Worm (Caenorhabditis elegans): ENCODE data around the gene Y62H9A.15.

- TF ChIP-seq fos-1 (tag; optimal IDR thresholded peaks at IDR 0.05) (no peak), ceh-44 (GFP tag; IDR thresholded peaks at IDR 0.05) (0 out of 2 replicates have a peak, but pooled peaks have one; percentile 16), nhr-76 (tag; optimal IDR thresholded peaks at IDR 0.05) (no peak), nhr-48 (tag; optimal IDR thresholded peaks at IDR 0.05) (peak; percentile 42), nhr-10 (tag; optimal IDR thresholded peaks at IDR 0.05) (no peak)
Measured at ce11 chrX:11934933-11935332, 25.0 kb upstream of the Y62H9A.15 start.
